Worm (Caenorhabditis elegans) whole organism, early embryonic: Measurements from ENCODE around the gene clec-171.

Source experiments
- B0310.2 ChIP-seq: sonication (generic microtip); optimal IDR thresholded peaks from 2 replicates; lab custom pipeline; 2016; ENCODE audit warnings: mild to moderate bottlenecking, missing genetic modification characterization, missing compliant biosample characterization
- F13C5.2 ChIP-seq: sonication (generic microtip); optimal IDR thresholded peaks from 2 replicates; lab custom pipeline; 2017; ENCODE audit warnings: mild to moderate bottlenecking, missing genetic modification characterization, inconsistent platforms, missing compliant biosample characterization
- aly-1 ChIP-seq: sonication (generic microtip); optimal IDR thresholded peaks from 2 replicates; lab custom pipeline; 2016; ENCODE audit warnings: missing genetic modification characterization, missing compliant biosample characterization
- ama-1 ChIP-seq: fragments of 150-350 bp; optimal IDR thresholded peaks from 2 replicates; lab custom pipeline; 2014
- ceh-13 ChIP-seq: fragments of 200-800 bp; sonication (Bioruptor generic); optimal IDR thresholded peaks from 2 replicates; lab custom pipeline; 2018; ENCODE audit warnings: mild to moderate bottlenecking, missing genetic modification characterization, missing compliant biosample characterization
- ceh-36 ChIP-seq: sonication (generic microtip); optimal IDR thresholded peaks from 2 replicates; lab custom pipeline; 2016; ENCODE audit warnings: missing genetic modification characterization, inconsistent platforms, missing compliant biosample characterization
- ets-7 ChIP-seq: sonication (generic microtip); optimal IDR thresholded peaks from 2 replicates; lab custom pipeline; 2016; ENCODE audit warnings: missing genotype, missing genetic modification characterization, missing compliant biosample characterization
- flt-1 ChIP-seq: fragments of 200-800 bp; sonication (Bioruptor generic); IDR thresholded peaks from 2 replicates; pipeline ENCODE4 v1.3.6; 2022; ENCODE audit warnings: missing genetic modification characterization, missing compliant biosample characterization
- hmbx-1 ChIP-seq: sonication (generic microtip); optimal IDR thresholded peaks from 2 replicates; lab custom pipeline; 2016; ENCODE audit warnings: mild to moderate bottlenecking, missing genetic modification characterization, missing compliant biosample characterization
- hmg-4 ChIP-seq: fragments of 200-800 bp; sonication (Bioruptor generic); optimal IDR thresholded peaks from 2 replicates; lab custom pipeline; 2018; ENCODE audit warnings: mild to moderate bottlenecking, missing genetic modification characterization, missing compliant biosample characterization
- hnd-1 ChIP-seq: sonication (generic microtip); optimal IDR thresholded peaks from 2 replicates; lab custom pipeline; 2016; ENCODE audit warnings: missing genetic modification characterization, missing compliant biosample characterization
- pes-1 ChIP-seq: fragments of 200-800 bp; sonication (Bioruptor generic); IDR thresholded peaks from 2 replicates; pipeline ENCODE4 v1.3.6; 2022; ENCODE audit warnings: missing genetic modification reagents, missing genetic modification characterization, missing compliant biosample characterization
- scrt-1 ChIP-seq: fragments of 200-800 bp; sonication (Bioruptor generic); IDR thresholded peaks from 2 replicates; pipeline ENCODE4 v1.3.6; 2022; ENCODE audit warnings: missing genetic modification characterization, missing compliant biosample characterization
- sea-1 ChIP-seq: fragments of 200-800 bp; sonication (Bioruptor generic); conservative IDR thresholded peaks from 2 replicates; pipeline ENCODE4 v1.3.6; 2022; ENCODE audit warnings: missing genetic modification characterization, missing compliant biosample characterization
- tbx-11 ChIP-seq: fragments of 200-800 bp; sonication (Bioruptor generic); IDR thresholded peaks from 2 replicates; pipeline ENCODE4 v1.3.6; 2022; ENCODE audit warnings: missing genetic modification characterization, missing compliant biosample characterization
- tbx-37 ChIP-seq: fragments of 200-800 bp; sonication (Bioruptor generic); conservative IDR thresholded peaks from 2 replicates; pipeline ENCODE4 v1.3.6; 2022; ENCODE audit warnings: missing genetic modification reagents, missing genetic modification characterization, missing compliant biosample characterization
- tra-4 ChIP-seq: sonication (generic microtip); optimal IDR thresholded peaks from 2 replicates; lab custom pipeline; 2017; ENCODE audit warnings: missing genetic modification characterization, missing compliant biosample characterization

clec-171 gene

DNA sequence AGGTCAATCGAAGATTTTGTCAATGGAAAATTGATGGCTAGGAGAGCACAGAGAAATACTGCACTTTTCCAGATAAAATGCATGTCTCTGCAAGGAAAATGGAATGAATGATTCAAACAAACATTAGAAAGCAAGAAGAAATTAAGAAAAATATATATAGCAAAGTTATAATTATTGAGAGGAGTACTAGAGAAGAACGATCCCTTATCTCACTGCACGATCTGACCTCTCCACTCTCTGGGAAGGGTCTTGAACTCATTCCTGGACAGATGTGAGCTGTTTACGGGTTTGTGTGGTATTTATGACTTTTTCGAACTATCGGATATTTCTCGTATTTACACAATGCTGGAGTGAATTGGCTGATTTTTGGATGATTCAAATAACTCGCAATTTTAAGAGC lies 3.1 kb upstream of the clec-171 start, which contains the start of gene Y77E11A.23:
Y77E11A.23 (minus strand) TSS at position 107 of the 400 bp plus-strand sequence.
- TF ChIP-seq scrt-1 (GFP tag; lab: Robert Waterston, UW) (no peak), tra-4 (no peak), ama-1 (lab: Kevin White, UChicago) (no peak), hmbx-1 (no peak), flt-1 (no peak), tbx-11 (GFP tag; lab: Robert Waterston, UW) (no peak), ets-7 (tag; lab: Kevin White, UChicago) (no peak), ceh-13 (GFP tag; lab: Kevin White, UChicago) (no peak), hmg-4 (no peak), pes-1 (no peak), ceh-36 (tag; lab: Kevin White, UChicago) (no peak), B0310.2 (tag; lab: Kevin White, UChicago) (no peak), tbx-37 (GFP tag; lab: Robert Waterston, UW) (no peak), aly-1 (no peak)

DNA sequence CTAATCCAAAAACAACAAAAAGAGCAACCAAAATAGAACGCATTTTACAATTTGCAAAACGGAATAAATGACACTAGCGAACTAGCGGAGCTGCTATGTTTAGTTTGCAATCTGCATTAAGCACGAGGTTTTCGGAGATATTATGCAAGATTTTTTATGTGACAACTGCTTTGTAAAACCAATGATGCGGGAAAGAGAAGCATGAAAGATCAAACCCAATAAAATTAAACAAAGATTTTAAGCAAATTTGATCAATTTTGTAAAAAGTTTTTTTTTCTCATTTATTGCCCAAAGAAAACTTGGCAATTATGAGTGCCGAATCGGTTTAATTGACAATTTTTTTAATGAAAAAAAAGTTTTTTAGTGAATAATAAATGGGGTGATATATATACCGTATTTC lies 2.2 kb downstream of the clec-171 start, which contains the start of gene Y77E11A.8:
Y77E11A.8 (minus strand) TSS at position 101 of the 400 bp plus-strand sequence.
- TF ChIP-seq hmbx-1: no peak
- TF ChIP-seq aly-1: no peak
- TF ChIP-seq tbx-11 (GFP tag; lab: Robert Waterston, UW): no peak
- TF ChIP-seq ceh-36 (tag; lab: Kevin White, UChicago): no peak
- TF ChIP-seq ets-7 (tag; lab: Kevin White, UChicago): no peak
- TF ChIP-seq B0310.2 (tag; lab: Kevin White, UChicago): no peak
- no peak for TF ChIP-seq hnd-1 (tag; lab: Kevin White, UChicago)
- no peak for TF ChIP-seq hmg-4
- TF ChIP-seq tra-4: no peak
- no peak for TF ChIP-seq scrt-1 (GFP tag; lab: Robert Waterston, UW)
- no peak for TF ChIP-seq ama-1 (lab: Kevin White, UChicago)
- TF ChIP-seq sea-1 (GFP tag; lab: Robert Waterston, UW): no peak
- TF ChIP-seq pes-1: no peak
- no peak for TF ChIP-seq flt-1
- no peak for TF ChIP-seq tbx-37 (GFP tag; lab: Robert Waterston, UW)

DNA sequence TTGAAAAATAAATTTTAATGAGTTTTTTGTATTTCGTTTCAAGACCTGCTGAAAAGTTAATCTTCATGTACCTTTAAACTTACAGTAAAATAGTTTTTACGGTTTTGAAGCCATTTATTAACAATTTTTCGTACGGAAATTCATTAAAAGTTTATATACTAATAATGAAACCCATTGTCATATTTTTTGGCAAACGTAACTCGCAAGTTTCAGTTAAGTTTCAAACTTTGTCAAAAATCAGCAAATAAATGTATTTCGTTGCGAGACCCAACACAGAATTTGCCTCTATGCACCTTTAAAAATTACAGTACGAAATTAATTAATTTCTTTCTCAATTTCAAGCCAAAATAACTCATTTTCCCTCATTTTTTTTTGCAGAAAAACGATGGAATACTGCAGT lies 6.6 kb downstream of the clec-171 start, which contains the start of gene jtr-1:
jtr-1 (plus strand) TSS at position 327 of the 400 bp plus-strand sequence.
- TF ChIP-seq F13C5.2 (no peak), hnd-1 (tag; lab: Kevin White, UChicago) (no peak), aly-1 (no peak), ama-1 (lab: Kevin White, UChicago) (no peak), sea-1 (GFP tag; lab: Robert Waterston, UW) (no peak)

DNA sequence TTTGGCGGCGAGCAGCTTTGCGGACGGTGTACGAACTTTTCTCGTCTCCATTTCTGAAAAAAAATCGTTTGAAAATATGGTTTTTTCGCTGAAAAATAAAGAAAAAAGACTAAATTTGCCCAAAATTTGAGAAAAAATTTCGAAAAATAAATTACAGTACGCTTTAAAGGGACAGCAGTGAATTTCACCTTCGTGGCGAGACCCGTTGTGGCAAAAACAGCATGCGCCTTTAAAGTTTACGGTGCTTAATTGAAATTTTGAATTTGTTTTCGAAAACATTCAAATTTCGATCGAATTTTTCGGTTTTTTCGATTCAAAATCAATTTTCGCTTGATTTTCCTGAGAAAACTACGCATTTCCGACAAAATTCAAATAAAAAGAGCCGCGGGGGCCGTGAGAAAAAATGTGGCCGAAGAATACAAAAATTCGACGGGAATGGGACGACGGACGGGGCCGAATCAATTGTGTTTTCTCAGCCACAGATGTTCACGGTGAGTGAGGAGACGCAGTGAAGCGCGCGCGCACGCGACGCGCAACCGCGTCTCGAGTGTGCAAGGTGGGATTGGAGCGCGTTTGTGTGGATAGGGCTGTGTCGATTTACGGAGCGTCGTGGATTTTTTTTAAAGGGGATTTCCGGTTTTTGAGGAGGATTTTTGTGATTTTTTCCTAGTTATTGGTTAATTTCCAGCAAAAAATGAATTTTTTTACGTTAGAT lies 7.2 kb downstream of the clec-171 start, which contains the start of gene Y77E11A.7:
Y77E11A.7 (minus strand) TSS at position 55 of the 715 bp plus-strand sequence.
- TF ChIP-seq ama-1 (lab: Kevin White, UChicago) (no peak), ceh-36 (tag; lab: Kevin White, UChicago) (no peak), scrt-1 (GFP tag; lab: Robert Waterston, UW) (0 out of 2 replicates have a peak, but pooled peaks have one; percentile 9), flt-1 (peak; percentile 56; the same call in 1 of the 2 replicates), F13C5.2 (peak; percentile 79), hnd-1 (tag; lab: Kevin White, UChicago) (no peak), hmg-4 (peak; percentile 56), ets-7 (tag; lab: Kevin White, UChicago) (no peak), aly-1 (peak; percentile 9), sea-1 (GFP tag; lab: Robert Waterston, UW) (peak; percentile 62), tbx-11 (GFP tag; lab: Robert Waterston, UW) (no peak)

DNA sequence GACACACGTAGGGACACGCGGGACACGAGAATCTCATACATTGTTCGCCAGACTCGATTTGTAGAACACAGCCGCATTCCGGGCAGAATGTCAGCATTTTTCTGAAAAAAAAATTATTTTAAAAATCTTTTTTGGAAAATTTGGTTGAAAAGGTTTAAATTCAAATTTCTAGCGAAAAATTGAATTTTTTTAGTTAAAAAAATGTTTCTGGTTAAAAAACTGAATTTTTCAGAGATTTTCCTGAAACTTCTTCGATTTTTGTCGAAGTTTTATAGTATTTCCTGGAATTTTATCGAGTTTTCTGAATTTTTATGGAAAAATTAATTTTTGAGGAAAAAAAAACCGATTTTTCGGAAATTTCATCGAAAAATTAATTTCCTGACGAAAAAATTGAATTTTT lies 17.2 kb downstream of the clec-171 start, which contains the start of gene rpc-11:
rpc-11 (minus strand) TSS at position 101 of the 400 bp plus-strand sequence.
- TF ChIP-seq B0310.2 (tag; lab: Kevin White, UChicago) (no peak), aly-1 (no peak), ets-7 (tag; lab: Kevin White, UChicago) (no peak), ceh-36 (tag; lab: Kevin White, UChicago) (no peak), pes-1 (no peak), F13C5.2 (no peak), tbx-11 (GFP tag; lab: Robert Waterston, UW) (no peak), hmg-4 (no peak)

DNA sequence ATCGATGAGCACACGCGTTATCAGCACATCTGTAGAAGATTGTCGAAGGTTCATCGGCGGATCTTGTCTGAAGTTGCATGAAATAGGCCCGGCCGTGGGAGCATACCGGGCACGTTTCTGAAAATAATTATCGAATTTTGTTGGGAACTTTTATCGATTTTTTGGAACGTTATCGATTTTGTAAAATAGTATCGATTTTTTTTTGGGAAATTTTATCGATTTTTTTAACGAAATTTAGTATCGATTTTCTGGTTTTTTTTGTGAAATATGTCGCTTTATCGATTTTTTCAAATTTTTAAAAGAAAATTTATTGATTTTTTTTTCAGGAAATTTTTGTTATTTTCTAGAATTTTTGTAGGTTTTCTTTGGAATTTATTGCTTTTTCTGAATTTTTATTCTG lies 18.5 kb downstream of the clec-171 start:
- TF ChIP-seq hmg-4 (no peak), aly-1 (no peak), F13C5.2 (no peak), scrt-1 (GFP tag; lab: Robert Waterston, UW) (no peak), ceh-36 (tag; lab: Kevin White, UChicago) (no peak), tra-4 (no peak), tbx-11 (GFP tag; lab: Robert Waterston, UW) (no peak), tbx-37 (GFP tag; lab: Robert Waterston, UW) (no peak), ets-7 (tag; lab: Kevin White, UChicago) (no peak), pes-1 (no peak)

DNA sequence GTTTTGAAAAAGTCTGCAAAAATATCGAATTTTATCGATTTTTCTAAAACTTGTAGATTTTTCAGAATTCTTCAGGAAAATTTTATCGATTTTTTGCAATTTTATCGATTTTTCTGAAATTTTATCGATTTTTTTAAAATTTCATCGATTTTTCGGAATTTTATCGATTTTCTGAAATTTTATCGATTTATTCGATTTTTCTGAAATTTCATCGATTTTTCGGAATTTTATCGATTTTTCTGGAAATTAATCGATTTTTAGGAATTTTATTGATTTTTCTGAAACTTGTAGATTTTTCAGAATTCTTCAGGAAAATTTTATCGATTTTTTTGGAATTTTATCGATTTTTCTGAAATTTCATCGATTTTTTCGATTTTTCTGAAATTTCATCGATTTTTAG lies 19.0 kb downstream of the clec-171 start:
- no peak for TF ChIP-seq ceh-13 (GFP tag; lab: Kevin White, UChicago)
- TF ChIP-seq ama-1 (lab: Kevin White, UChicago): no peak
- no peak for TF ChIP-seq tbx-37 (GFP tag; lab: Robert Waterston, UW)
- no peak for TF ChIP-seq ets-7 (tag; lab: Kevin White, UChicago)

DNA sequence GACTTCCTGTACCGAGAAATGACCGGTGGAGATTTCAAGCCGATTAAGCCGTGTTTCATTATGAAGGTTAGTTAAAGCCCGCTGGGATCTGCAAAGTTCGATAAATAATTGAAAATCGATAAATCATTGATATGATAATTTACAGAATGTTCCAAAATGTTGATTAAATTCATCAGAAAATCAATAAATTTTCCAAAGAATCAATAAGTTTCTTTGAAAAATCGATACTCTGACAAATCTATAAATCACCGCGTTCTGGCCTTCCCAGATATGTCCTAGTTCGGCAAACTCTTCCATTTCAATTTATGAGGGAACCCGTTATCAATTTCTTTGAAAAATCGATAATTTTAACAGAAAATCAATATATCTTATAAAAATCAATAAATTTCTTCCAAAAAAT lies 19.7 kb downstream of the clec-171 start:
- no peak for TF ChIP-seq tbx-37 (GFP tag; lab: Robert Waterston, UW)
- TF ChIP-seq hnd-1 (tag; lab: Kevin White, UChicago): no peak
- no peak for TF ChIP-seq tbx-11 (GFP tag; lab: Robert Waterston, UW)
